Fruit fly (Drosophila melanogaster) whole organism, embryonic: ENCODE results near the gene salr.

Experiments used
- Ada2b ChIP-seq: fragments of 200-800 bp; sonication (Bioruptor generic); IDR thresholded peaks from 2 replicates; pipeline ENCODE4 v1.3.6; 2022; ENCODE audit warnings: missing biosample characterization, missing genetic modification characterization
- Atf6 ChIP-seq: fragments of 200-800 bp; sonication (Bioruptor generic); IDR thresholded peaks from 2 replicates; pipeline ENCODE4 v1.3.6; 2022; ENCODE audit warnings: missing biosample characterization, missing genetic modification characterization
- B-H2 ChIP-seq: fragments of 200-800 bp; sonication (Bioruptor generic); optimal IDR thresholded peaks from 2 replicates; lab custom pipeline; 2018; ENCODE audit warnings: missing biosample characterization, mild to moderate bottlenecking, missing genetic modification characterization
- Bteb2 ChIP-seq: fragments of 200-800 bp; sonication (Bioruptor generic); optimal IDR thresholded peaks from 2 replicates; lab custom pipeline; 2016; ENCODE audit warnings: missing biosample characterization, missing genetic modification characterization
- CG11247 ChIP-seq: fragments of 200-800 bp; sonication (Bioruptor generic); IDR thresholded peaks from 2 replicates; pipeline ENCODE4 v1.3.6; 2022; ENCODE audit warnings: missing biosample characterization, missing genetic modification characterization
- CG12299 ChIP-seq: fragments of 200-800 bp; sonication (Bioruptor generic); optimal IDR thresholded peaks from 2 replicates; lab custom pipeline; 2018; ENCODE audit warnings: missing biosample characterization, mild to moderate bottlenecking, missing genetic modification characterization
- CG12391 ChIP-seq: fragments of 200-800 bp; sonication (Bioruptor generic); optimal IDR thresholded peaks from 3 replicates; lab custom pipeline; 2018; ENCODE audit warnings: missing biosample characterization, mild to moderate bottlenecking, missing genetic modification characterization, moderate library complexity
- CG12744 ChIP-seq: fragments of 200-800 bp; sonication (Bioruptor generic); optimal IDR thresholded peaks from 2 replicates; lab custom pipeline; 2016; ENCODE audit warnings: missing biosample characterization, missing genetic modification characterization
- CG12769 ChIP-seq: fragments of 200-800 bp; sonication (Bioruptor generic); optimal IDR thresholded peaks from 2 replicates; lab custom pipeline; 2019; ENCODE audit warnings: missing biosample characterization, mild to moderate bottlenecking, missing genetic modification characterization, moderate library complexity
- CG13123 ChIP-seq: fragments of 200-800 bp; sonication (Bioruptor generic); optimal IDR thresholded peaks from 2 replicates; lab custom pipeline; 2016; ENCODE audit warnings: missing biosample characterization, missing genetic modification characterization
- CG14441 ChIP-seq: fragments of 200-800 bp; sonication (Bioruptor generic); IDR thresholded peaks from 2 replicates; pipeline ENCODE4 v1.3.6; 2022; ENCODE audit warnings: missing biosample characterization, missing genetic modification characterization
- CG14667 ChIP-seq: fragments of 200-800 bp; sonication (Bioruptor generic); IDR thresholded peaks from 2 replicates; pipeline ENCODE4 v1.3.6; 2022; ENCODE audit warnings: missing biosample characterization, missing genetic modification characterization
- CG15479 ChIP-seq: fragments of 200-800 bp; sonication (Bioruptor generic); optimal IDR thresholded peaks from 3 replicates; lab custom pipeline; 2019; ENCODE audit warnings: missing biosample characterization, mild to moderate bottlenecking, missing genetic modification characterization, moderate library complexity
- CG15514 ChIP-seq: fragments of 200-800 bp; sonication (Bioruptor generic); optimal IDR thresholded peaks from 3 replicates; lab custom pipeline; 2017; ENCODE audit warnings: missing biosample characterization, missing genetic modification characterization, mild to moderate bottlenecking, moderate library complexity, missing genetic modification reagents
- CG17359 ChIP-seq: fragments of 200-800 bp; sonication (Bioruptor generic); optimal IDR thresholded peaks from 3 replicates; lab custom pipeline; 2018; ENCODE audit warnings: missing biosample characterization, mild to moderate bottlenecking, missing genetic modification characterization, moderate library complexity
- CG17385 ChIP-seq: fragments of 200-800 bp; sonication (Bioruptor generic); optimal IDR thresholded peaks from 3 replicates; lab custom pipeline; 2018; ENCODE audit warnings: missing biosample characterization, mild to moderate bottlenecking, missing genetic modification characterization
- CG2712 ChIP-seq: fragments of 200-800 bp; optimal IDR thresholded peaks from 3 replicates; lab custom pipeline; 2019; ENCODE audit warnings: missing biosample characterization, mild to moderate bottlenecking, missing genetic modification characterization, moderate library complexity
- CG7987 ChIP-seq: fragments of 200-800 bp; sonication (Bioruptor generic); optimal IDR thresholded peaks from 2 replicates; lab custom pipeline; 2018; ENCODE audit warnings: missing biosample characterization, mild to moderate bottlenecking, missing genetic modification characterization, moderate library complexity
- CG9437 ChIP-seq: fragments of 200-800 bp; sonication (Bioruptor generic); optimal IDR thresholded peaks from 2 replicates; lab custom pipeline; 2018; ENCODE audit warnings: missing biosample characterization, mild to moderate bottlenecking, missing genetic modification characterization
- CHES-1-like ChIP-seq: fragments of 200-800 bp; sonication (Bioruptor generic); optimal IDR thresholded peaks from 2 replicates; lab custom pipeline; 2016; ENCODE audit warnings: missing biosample characterization, missing genetic modification characterization
- Doc3 ChIP-seq: fragments of 200-800 bp; sonication (Bioruptor generic); IDR thresholded peaks from 3 replicates; pipeline ENCODE4 v1.3.6; 2022; ENCODE audit warnings: missing biosample characterization, missing genetic modification characterization; ENCODE audit not compliant: partially characterized antibody
- ERR ChIP-seq: fragments of 200-800 bp; sonication (Bioruptor generic); optimal IDR thresholded peaks from 2 replicates; lab custom pipeline; 2016; ENCODE audit warnings: missing biosample characterization, missing genetic modification characterization
- Mes4 ChIP-seq: fragments of 200-800 bp; sonication (Bioruptor generic); optimal IDR thresholded peaks from 2 replicates; lab custom pipeline; 2016; ENCODE audit warnings: missing biosample characterization, missing genetic modification characterization
- NC2α ChIP-seq: fragments of 200-800 bp; sonication (Bioruptor generic); optimal IDR thresholded peaks from 2 replicates; lab custom pipeline; 2016; ENCODE audit warnings: missing biosample characterization, missing genetic modification characterization
- Nf-YC ChIP-seq: fragments of 200-800 bp; optimal IDR thresholded peaks from 3 replicates; lab custom pipeline; 2019; ENCODE audit warnings: missing biosample characterization, mild to moderate bottlenecking, missing genetic modification characterization, moderate library complexity
- Opbp ChIP-seq: fragments of 200-800 bp; sonication (Bioruptor generic); IDR thresholded peaks from 3 replicates; pipeline ENCODE4 v1.3.6; 2022; ENCODE audit warnings: missing biosample characterization, missing genetic modification characterization; ENCODE audit not compliant: partially characterized antibody
- PHDP ChIP-seq: fragments of 200-800 bp; sonication (Bioruptor generic); optimal IDR thresholded peaks from 3 replicates; lab custom pipeline; 2018; ENCODE audit warnings: missing biosample characterization, mild to moderate bottlenecking, missing genetic modification characterization, moderate library complexity
- Poxn ChIP-seq: fragments of 200-800 bp; sonication (Bioruptor generic); IDR thresholded peaks from 2 replicates; pipeline ENCODE4 v1.3.6; 2022; ENCODE audit warnings: missing biosample characterization, missing genetic modification characterization
- Ravus ChIP-seq: fragments of 200-800 bp; sonication (Bioruptor generic); IDR thresholded peaks from 2 replicates; pipeline ENCODE4 v1.3.6; 2022; ENCODE audit warnings: missing biosample characterization, missing genetic modification characterization
- Rx ChIP-seq: fragments of 200-800 bp; sonication (Bioruptor generic); IDR thresholded peaks from 2 replicates; pipeline ENCODE4 v1.3.6; 2022; ENCODE audit warnings: missing biosample characterization, missing genetic modification characterization
- Xrp1 ChIP-seq: fragments of 200-800 bp; sonication (Bioruptor generic); IDR thresholded peaks from 2 replicates; pipeline ENCODE4 v1.3.6; 2022; ENCODE audit warnings: missing biosample characterization, missing genetic modification characterization
- cas ChIP-seq: fragments of 200-800 bp; sonication (Bioruptor generic); IDR thresholded peaks from 2 replicates; pipeline ENCODE4 v1.3.6; 2022; ENCODE audit warnings: missing biosample characterization, missing genetic modification characterization
- da ChIP-seq: fragments of 200-800 bp; sonication (Bioruptor generic); optimal IDR thresholded peaks from 2 replicates; lab custom pipeline; 2016; ENCODE audit warnings: missing biosample characterization, missing genetic modification characterization
- exex ChIP-seq: fragments of 200-800 bp; sonication (Bioruptor generic); optimal IDR thresholded peaks from 4 replicates; lab custom pipeline; 2018; ENCODE audit warnings: missing biosample characterization, mild to moderate bottlenecking, missing genetic modification characterization, moderate library complexity
- gce ChIP-seq: fragments of 200-800 bp; sonication (Bioruptor generic); IDR thresholded peaks from 3 replicates; pipeline ENCODE4 v1.3.6; 2022; ENCODE audit warnings: missing biosample characterization, missing genetic modification characterization
- hth ChIP-seq: fragments of >200 bp; optimal IDR thresholded peaks from 2 replicates; lab custom pipeline; 2017; ENCODE audit warnings: inconsistent platforms
- insv ChIP-seq, 2 experiments: fragments of 200-800 bp; sonication (Bioruptor generic); optimal IDR thresholded peaks; 3 replicates each; lab custom pipeline; 2016 to 2018; ENCODE audit warnings: missing biosample characterization in 2 of 2, missing genetic modification characterization in 2 of 2
- klu ChIP-seq: fragments of 200-800 bp; sonication (Bioruptor generic); IDR thresholded peaks from 2 replicates; pipeline ENCODE4 v1.3.6; 2022; ENCODE audit warnings: missing biosample characterization, missing genetic modification characterization
- nerfin-1 ChIP-seq: fragments of 200-800 bp; sonication (Bioruptor generic); optimal IDR thresholded peaks from 3 replicates; lab custom pipeline; 2019; ENCODE audit warnings: missing biosample characterization, mild to moderate bottlenecking, missing genetic modification characterization, moderate library complexity
- pzg ChIP-seq: fragments of 200-800 bp; sonication (Bioruptor generic); optimal IDR thresholded peaks from 3 replicates; lab custom pipeline; 2018; ENCODE audit warnings: missing biosample characterization, mild to moderate bottlenecking, missing genetic modification characterization, moderate library complexity
- sc ChIP-seq, 3 experiments: fragments of >200 bp in 2 of 3; fragments of 200-800 bp in 1 of 3; sonication (Bioruptor generic) in 1 of 3; optimal IDR thresholded peaks; 2 replicates in 2 of 3; 3 replicates in 1 of 3; lab custom pipeline; 2017; ENCODE audit warnings: mild to moderate bottlenecking in 1 of 3, missing biosample characterization in 1 of 3, missing genetic modification characterization in 1 of 3, missing genetic modification reagents in 1 of 3
- scrt ChIP-seq: fragments of 200-800 bp; sonication (Bioruptor generic); optimal IDR thresholded peaks from 2 replicates; lab custom pipeline; 2018; ENCODE audit warnings: missing biosample characterization, mild to moderate bottlenecking, missing genetic modification characterization, moderate library complexity
- sisA ChIP-seq: fragments of 200-800 bp; sonication (Bioruptor generic); IDR thresholded peaks from 2 replicates; pipeline ENCODE4 v1.3.6; 2022; ENCODE audit warnings: missing biosample characterization, missing genetic modification characterization
- tap ChIP-seq: fragments of 200-800 bp; optimal IDR thresholded peaks from 3 replicates; lab custom pipeline; 2019; ENCODE audit warnings: missing biosample characterization, mild to moderate bottlenecking, missing genetic modification characterization, moderate library complexity
- tll ChIP-seq, 2 experiments: fragments of 200-800 bp in 1 of 2; fragments of >200 bp in 1 of 2; sonication (Bioruptor generic) in 1 of 2; optimal IDR thresholded peaks; 2 replicates each; lab custom pipeline; 2017 to 2019; ENCODE audit warnings: missing biosample characterization in 2 of 2, missing genetic modification characterization in 2 of 2, mild to moderate bottlenecking in 1 of 2, moderate library complexity in 1 of 2

salr gene

dm6 chr2L:11403085-11403484 is 44.4 kb downstream of the salr start (continued):
- TF ChIP-seq CG15479 (GFP tag; lab: Kevin White, UChicago) (no peak), CG13123 (no peak), CG17359 (tag; lab: Kevin White, UChicago) (peak; percentile 22), Ravus (GFP tag; lab: Robert Waterston, UW) (no peak), Opbp (no peak), CG2712 (peak; percentile 23), Mes4 (no peak), sc (optimal IDR thresholded peaks at IDR 0.05; lab: Kevin White, UChicago) (no peak), sc (GFP tag; optimal IDR thresholded peaks at IDR 0.05; lab: Kevin White, UChicago) (no peak), scrt (GFP tag; lab: Kevin White, UChicago) (no peak), nerfin-1 (tag; lab: Kevin White, UChicago) (no peak), hth (lab: Kevin White, UChicago) (no peak), cas (no peak), pzg (no peak), CG11247 (no peak), Poxn (GFP tag; lab: Robert Waterston, UW) (no peak), CG12744 (GFP tag; lab: Kevin White, UChicago) (no peak), Rx (GFP tag; lab: Robert Waterston, UW) (no peak), Atf6 (GFP tag; lab: Robert Waterston, UW) (no peak), CG15514 (no peak), B-H2 (GFP tag; lab: Kevin White, UChicago) (no peak), sisA (no peak), CHES-1-like (GFP tag; lab: Kevin White, UChicago) (no peak), tll (GFP tag; optimal IDR thresholded peaks at IDR 0.05; lab: Kevin White, UChicago) (no peak), da (GFP tag; lab: Kevin White, UChicago) (no peak), CG12391 (peak; percentile 12), exex (tag; lab: Kevin White, UChicago) (no peak), CG14441 (no peak), CG12769 (tag; lab: Kevin White, UChicago) (no peak), Xrp1 (GFP tag; lab: Robert Waterston, UW) (0 out of 2 replicates have a peak, but pooled peaks have one; percentile 26), CG7987 (GFP tag; lab: Kevin White, UChicago) (no peak), CG14667 (GFP tag; lab: Robert Waterston, UW) (no peak), ERR (GFP tag; lab: Kevin White, UChicago) (no peak), Nf-YC (tag; lab: Kevin White, UChicago) (no peak), tap (tag; lab: Kevin White, UChicago) (no peak), klu (GFP tag; lab: Robert Waterston, UW) (no peak), CG9437 (GFP tag; lab: Kevin White, UChicago) (no peak), Ada2b (peak; percentile 10; the same call in 1 of the 2 replicates), NC2α (no peak), Bteb2 (GFP tag; lab: Kevin White, UChicago) (no peak), insv (GFP tag; optimal IDR thresholded peaks at IDR 0.05; lab: Kevin White, UChicago) (no peak), gce (GFP tag; lab: Robert Waterston, UW) (no peak), Doc3 (no peak), CG17385 (GFP tag; lab: Kevin White, UChicago) (no peak), PHDP (tag; lab: Kevin White, UChicago) (peak; percentile 13), CG12299 (tag; lab: Kevin White, UChicago) (no peak)
